Worm (Caenorhabditis elegans): ENCODE measurements around the gene dbn-1.

ce11 chrIII:13779360-13780093, 17.7 kb upstream of the dbn-1 start:
- TF ChIP-seq med-1 (GFP tag; optimal IDR thresholded peaks at IDR 0.05; ENCODE audit: insufficient read depth): no peak
- no peak for TF ChIP-seq tab-1 (GFP tag; IDR thresholded peaks at IDR 0.05)
- no peak for TF ChIP-seq ztf-29 (GFP tag; IDR thresholded peaks at IDR 0.05)
- no peak for TF ChIP-seq flt-1 (GFP tag; IDR thresholded peaks at IDR 0.05)
- no peak for TF ChIP-seq klf-2 (GFP tag; conservative IDR thresholded peaks at IDR 0.05)
- TF ChIP-seq ztf-23 (GFP tag; IDR thresholded peaks at IDR 0.05): no peak
- no peak for TF ChIP-seq cog-1 (tag; optimal IDR thresholded peaks at IDR 0.05)
- no peak for TF ChIP-seq ref-1 (GFP tag; conservative IDR thresholded peaks at IDR 0.05)
